Fruit fly (Drosophila melanogaster) whole organism, adult: ENCODE measurements around the gene CG17572.

Experiments used
- CG12768 ChIP-seq: fragments of 200-800 bp; sonication (Bioruptor generic); optimal IDR thresholded peaks from 2 replicates; lab custom pipeline; 2017; ENCODE audit warnings: missing biosample characterization, missing genetic modification characterization, mild to moderate bottlenecking, moderate library complexity, missing genetic modification reagents
- CG14711 ChIP-seq: fragments of 200-800 bp; sonication (Bioruptor generic); optimal IDR thresholded peaks from 2 replicates; lab custom pipeline; 2018; ENCODE audit warnings: missing biosample characterization, mild to moderate bottlenecking, missing genetic modification characterization, moderate library complexity
- CG7045 ChIP-seq: fragments of 200-800 bp; sonication (Bioruptor generic); optimal IDR thresholded peaks from 2 replicates; lab custom pipeline; 2017; ENCODE audit warnings: missing biosample characterization, mild to moderate bottlenecking, missing genetic modification characterization
- Crg-1 ChIP-seq: fragments of 200-800 bp; sonication (Bioruptor generic); optimal IDR thresholded peaks from 2 replicates; lab custom pipeline; 2016; ENCODE audit warnings: missing biosample characterization, missing genetic modification characterization
- kay ChIP-seq: fragments of 200-800 bp; sonication (Bioruptor generic); peaks from one replicate; lab custom pipeline; 2016; ENCODE audit warnings: missing biosample characterization, missing genetic modification characterization, borderline replicate concordance
- pad ChIP-seq: fragments of 200-800 bp; sonication (Bioruptor generic); optimal IDR thresholded peaks from 3 replicates; lab custom pipeline; 2017; ENCODE audit warnings: missing biosample characterization, missing genetic modification characterization, mild to moderate bottlenecking, moderate library complexity, missing genetic modification reagents

DNA sequence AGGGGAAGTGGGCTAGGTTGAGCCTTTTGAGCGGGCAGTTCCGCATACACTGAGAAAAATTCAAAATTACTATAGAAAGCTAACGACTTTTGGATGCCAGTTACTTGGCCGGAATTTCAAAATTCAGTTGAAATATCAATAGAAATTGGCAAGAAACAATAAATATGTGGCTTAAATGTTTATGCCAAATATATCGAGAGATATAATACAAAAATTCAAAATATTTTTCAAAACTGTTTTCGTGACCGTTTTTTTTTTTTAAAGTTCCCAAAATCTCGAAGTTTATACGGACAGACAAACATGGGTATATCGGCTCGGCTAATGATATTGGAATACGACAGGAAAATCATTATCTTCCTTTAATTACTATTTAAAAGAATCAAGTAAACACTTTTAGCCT lies 47.0 kb upstream of the CG17572 start:
- TF ChIP-seq kay (no peak), CG14711 (tag; lab: Kevin White, UChicago) (no peak), CG12768 (GFP tag; lab: Kevin White, UChicago) (peak; percentile 1), Crg-1 (GFP tag; lab: Kevin White, UChicago) (no peak), pad (GFP tag; lab: Kevin White, UChicago) (no peak), CG7045 (peak; percentile 14)
